Fruit fly (Drosophila melanogaster) S2 (cell line): Measurements from ENCODE around the gene CG34299.

ENCODE experiments used
- CG8478 ChIP-seq: fragments of >200 bp; optimal IDR thresholded peaks from 2 replicates; lab custom pipeline; 2018
- CTCF ChIP-seq, 2 experiments: fragments of >200 bp; optimal IDR thresholded peaks; 2 replicates each; lab custom pipeline; 2018

- TF ChIP-seq CG8478 (lab: Kevin White, UChicago) (no peak), CTCF (optimal IDR thresholded peaks at IDR 0.05; lab: Kevin White, UChicago) (no peak)
These were observed 27.1 kb upstream of the CG34299 start for dm6 chr3R:30222236-30222635.
